Worm (Caenorhabditis elegans) whole organism, young adult: ENCODE data around the gene frpr-12.

Source experiments
- B0019.2 ChIP-seq: fragments of 200-800 bp; sonication (Bioruptor generic); conservative IDR thresholded peaks from 2 replicates; pipeline ENCODE4 v1.3.6; 2022; ENCODE audit warnings: missing genetic modification reagents, missing genetic modification characterization, missing compliant biosample characterization
- B0035.1 ChIP-seq: sonication (generic microtip); optimal IDR thresholded peaks from 2 replicates; lab custom pipeline; 2016; ENCODE audit warnings: missing genetic modification characterization, mild to moderate bottlenecking, missing compliant biosample characterization, missing genotype, missing genetic modification reagents
- B0261.1 ChIP-seq: sonication (generic microtip); optimal IDR thresholded peaks from 2 replicates; lab custom pipeline; 2016; ENCODE audit warnings: mild to moderate bottlenecking, missing genetic modification characterization, moderate library complexity, missing compliant biosample characterization
- B0336.3 ChIP-seq: fragments of 200-800 bp; sonication (Bioruptor generic); IDR thresholded peaks from 2 replicates; pipeline ENCODE4 v1.3.6; 2022; ENCODE audit warnings: missing genetic modification characterization, missing compliant biosample characterization
- C06A6.2 ChIP-seq: fragments of 200-800 bp; sonication (Bioruptor generic); conservative IDR thresholded peaks from 2 replicates; pipeline ENCODE4 v1.3.6; 2022; ENCODE audit warnings: missing genetic modification characterization, missing compliant biosample characterization
- F10E7.11 ChIP-seq: sonication (generic microtip); optimal IDR thresholded peaks from 2 replicates; lab custom pipeline; 2017; ENCODE audit warnings: mild to moderate bottlenecking, missing genetic modification characterization, moderate library complexity, missing compliant biosample characterization
- F55B11.4 ChIP-seq: sonication (generic microtip); optimal IDR thresholded peaks from 2 replicates; lab custom pipeline; 2016; ENCODE audit warnings: missing compliant biosample characterization, missing genetic modification characterization, borderline replicate concordance; ENCODE audit not compliant: insufficient read depth
- F57A8.1 ChIP-seq: fragments of 200-800 bp; sonication (Bioruptor generic); optimal IDR thresholded peaks from 2 replicates; lab custom pipeline; 2018; ENCODE audit warnings: mild to moderate bottlenecking, missing genetic modification characterization, moderate library complexity, missing compliant biosample characterization
- F57C9.4 ChIP-seq: sonication (generic microtip); optimal IDR thresholded peaks from 2 replicates; lab custom pipeline; 2017; ENCODE audit warnings: mild to moderate bottlenecking, missing genetic modification characterization, missing compliant biosample characterization
- K12H6.12 ChIP-seq: fragments of 200-800 bp; sonication (Bioruptor generic); optimal IDR thresholded peaks from 2 replicates; lab custom pipeline; 2018; ENCODE audit warnings: mild to moderate bottlenecking, missing genetic modification characterization, missing compliant biosample characterization
- T07F8.4 ChIP-seq: sonication (generic microtip); optimal IDR thresholded peaks from 2 replicates; lab custom pipeline; 2016; ENCODE audit warnings: mild to moderate bottlenecking, missing genetic modification characterization, moderate library complexity, missing compliant biosample characterization
- Y53F4B.3 ChIP-seq: fragments of 200-800 bp; sonication (Bioruptor generic); IDR thresholded peaks from 2 replicates; pipeline ENCODE4 v1.3.6; 2022; ENCODE audit warnings: missing genetic modification reagents, missing genetic modification characterization, missing compliant biosample characterization
- Y95B8A.8 ChIP-seq: fragments of 200-800 bp; sonication (Bioruptor generic); IDR thresholded peaks from 2 replicates; pipeline ENCODE4 v1.3.6; 2022; ENCODE audit warnings: missing genetic modification reagents, missing genetic modification characterization, missing compliant biosample characterization
- ZK185.1 ChIP-seq: sonication (generic microtip); optimal IDR thresholded peaks from 2 replicates; lab custom pipeline; 2016; ENCODE audit warnings: mild to moderate bottlenecking, missing genetic modification characterization, missing compliant biosample characterization; ENCODE audit not compliant: poor library complexity, severe bottlenecking
- akir-1 ChIP-seq: fragments of 200-800 bp; sonication (Bioruptor generic); optimal IDR thresholded peaks from 2 replicates; lab custom pipeline; 2018; ENCODE audit warnings: mild to moderate bottlenecking, missing genetic modification characterization, moderate library complexity, missing compliant biosample characterization
- atf-7 ChIP-seq: sonication (generic microtip); optimal IDR thresholded peaks from 2 replicates; lab custom pipeline; 2017; ENCODE audit warnings: mild to moderate bottlenecking, missing genetic modification characterization, missing compliant biosample characterization
- attf-3 ChIP-seq: fragments of 200-800 bp; sonication (Bioruptor generic); conservative IDR thresholded peaks from 2 replicates; pipeline ENCODE4 v1.3.6; 2022; ENCODE audit warnings: missing genetic modification reagents, missing genetic modification characterization, missing compliant biosample characterization
- attf-5 ChIP-seq: fragments of 200-800 bp; sonication (Bioruptor generic); optimal IDR thresholded peaks from 2 replicates; lab custom pipeline; 2018; ENCODE audit warnings: mild to moderate bottlenecking, missing genetic modification characterization, missing compliant biosample characterization
- cebp-2 ChIP-seq: fragments of 200-800 bp; sonication (Bioruptor generic); IDR thresholded peaks from 2 replicates; pipeline ENCODE4 v1.3.6; 2022; ENCODE audit warnings: missing genetic modification characterization, missing compliant biosample characterization
- ceh-100 ChIP-seq: fragments of 200-800 bp; sonication (Bioruptor generic); IDR thresholded peaks from 2 replicates; pipeline ENCODE4 v1.3.6; 2022; ENCODE audit warnings: missing genetic modification reagents, missing genetic modification characterization, missing compliant biosample characterization
- dpff-1 ChIP-seq: sonication (generic microtip); optimal IDR thresholded peaks from 2 replicates; lab custom pipeline; 2017; ENCODE audit warnings: mild to moderate bottlenecking, missing genetic modification characterization, missing compliant biosample characterization
- dpl-1 ChIP-seq: fragments of 150-350 bp; optimal IDR thresholded peaks from 2 replicates; lab custom pipeline; 2014; ENCODE audit warnings: missing biosample characterization, missing genetic modification reagents, missing genetic modification characterization
- ekl-4 ChIP-seq: fragments of 200-800 bp; sonication (Bioruptor generic); IDR thresholded peaks from 2 replicates; pipeline ENCODE4 v1.3.6; 2022; ENCODE audit warnings: missing genetic modification reagents, missing genetic modification characterization, missing compliant biosample characterization
- ets-4 ChIP-seq: fragments of 200-800 bp; sonication (Bioruptor generic); optimal IDR thresholded peaks from 2 replicates; lab custom pipeline; 2018; ENCODE audit warnings: mild to moderate bottlenecking, missing genetic modification characterization, missing compliant biosample characterization
- gei-17 ChIP-seq: fragments of 200-800 bp; sonication (Bioruptor generic); optimal IDR thresholded peaks from 2 replicates; lab custom pipeline; 2018; ENCODE audit warnings: mild to moderate bottlenecking, missing genetic modification characterization, missing compliant biosample characterization
- hrde-1 ChIP-seq: sonication (generic microtip); optimal IDR thresholded peaks from 2 replicates; lab custom pipeline; 2016; ENCODE audit warnings: missing genetic modification characterization, mild to moderate bottlenecking, missing compliant biosample characterization, moderate library complexity, missing genotype, missing genetic modification reagents, borderline replicate concordance
- hsf-1 ChIP-seq: fragments of 200-800 bp; sonication (Bioruptor generic); IDR thresholded peaks from 2 replicates; pipeline ENCODE4 v1.3.6; 2022; ENCODE audit warnings: missing genetic modification reagents, missing genetic modification characterization, missing compliant biosample characterization
- lin-35 ChIP-seq, 3 experiments: fragments of 150-350 bp in 2 of 3; sonication (generic microtip) in 1 of 3; optimal IDR thresholded peaks; 2 replicates each; lab custom pipeline; 2014 to 2018; ENCODE audit warnings: missing biosample characterization in 3 of 3, missing genetic modification characterization in 3 of 3, missing genetic modification reagents in 3 of 3
- lin-54 ChIP-seq: fragments of 200-800 bp; sonication (Bioruptor generic); optimal IDR thresholded peaks from 2 replicates; lab custom pipeline; 2018; ENCODE audit warnings: mild to moderate bottlenecking, missing genetic modification characterization, missing compliant biosample characterization
- madf-6 ChIP-seq: fragments of 200-800 bp; sonication (Bioruptor generic); IDR thresholded peaks from 2 replicates; pipeline ENCODE4 v1.3.6; 2022; ENCODE audit warnings: missing genetic modification reagents, missing genetic modification characterization, missing compliant biosample characterization
- madf-8 ChIP-seq: fragments of 200-800 bp; sonication (Bioruptor generic); conservative IDR thresholded peaks from 2 replicates; pipeline ENCODE4 v1.3.6; 2022; ENCODE audit warnings: missing genetic modification reagents, missing genetic modification characterization, missing compliant biosample characterization
- mel-28 ChIP-seq: sonication (generic microtip); optimal IDR thresholded peaks from 2 replicates; lab custom pipeline; 2016; ENCODE audit warnings: borderline replicate concordance, mild to moderate bottlenecking, missing genetic modification characterization, missing compliant biosample characterization
- nfya-1 ChIP-seq: sonication (generic microtip); optimal IDR thresholded peaks from 2 replicates; lab custom pipeline; 2017; ENCODE audit warnings: antibody characterized with exemption, missing compliant biosample characterization, missing genetic modification characterization, borderline replicate concordance; ENCODE audit not compliant: insufficient read depth
- pha-4 ChIP-seq: fragments of 150-350 bp; sonication (generic microtip); optimal IDR thresholded peaks from 2 replicates; lab custom pipeline; 2014; ENCODE audit warnings: missing biosample characterization, missing genetic modification reagents, missing genetic modification characterization
- sea-2 ChIP-seq: fragments of 200-800 bp; sonication (Bioruptor generic); IDR thresholded peaks from 2 replicates; pipeline ENCODE4 v1.3.6; 2022; ENCODE audit warnings: missing genetic modification characterization, missing compliant biosample characterization
- snpc-1.1 ChIP-seq: sonication (generic microtip); optimal IDR thresholded peaks from 2 replicates; lab custom pipeline; 2017; ENCODE audit warnings: missing genetic modification characterization, mild to moderate bottlenecking, missing compliant biosample characterization, antibody characterized with exemption, moderate library complexity, missing genotype, missing genetic modification reagents; ENCODE audit not compliant: insufficient read depth
- snpc-1.3 ChIP-seq: sonication (generic microtip); optimal IDR thresholded peaks from 2 replicates; lab custom pipeline; 2017; ENCODE audit warnings: missing genetic modification characterization, mild to moderate bottlenecking, missing compliant biosample characterization, antibody characterized with exemption, moderate library complexity, missing genotype, missing genetic modification reagents; ENCODE audit not compliant: insufficient read depth
- snpc-3.4 ChIP-seq: sonication (generic microtip); optimal IDR thresholded peaks from 2 replicates; lab custom pipeline; 2017; ENCODE audit warnings: missing genetic modification characterization, mild to moderate bottlenecking, missing compliant biosample characterization, antibody characterized with exemption, moderate library complexity, missing genotype, missing genetic modification reagents
- sptf-2 ChIP-seq: fragments of 200-800 bp; sonication (Bioruptor generic); optimal IDR thresholded peaks from 2 replicates; lab custom pipeline; 2018; ENCODE audit warnings: mild to moderate bottlenecking, missing genetic modification characterization, missing compliant biosample characterization
- tbp1 ChIP-seq: fragments of 200-800 bp; sonication (Bioruptor generic); optimal IDR thresholded peaks from 2 replicates; lab custom pipeline; 2018; ENCODE audit warnings: mild to moderate bottlenecking, missing genetic modification characterization, missing compliant biosample characterization
- tbx-9 ChIP-seq: sonication (generic microtip); optimal IDR thresholded peaks from 2 replicates; lab custom pipeline; 2016; ENCODE audit warnings: borderline replicate concordance, missing genetic modification characterization, inconsistent platforms, missing compliant biosample characterization
- tlf-1 ChIP-seq: fragments of 200-800 bp; sonication (Bioruptor generic); optimal IDR thresholded peaks from 2 replicates; lab custom pipeline; 2018; ENCODE audit warnings: mild to moderate bottlenecking, missing genetic modification characterization, missing compliant biosample characterization
- unc-62 ChIP-seq: fragments of 150-350 bp; optimal IDR thresholded peaks from 2 replicates; lab custom pipeline; 2014; ENCODE audit warnings: missing biosample characterization, missing genetic modification reagents, missing genetic modification characterization
- xnd-1 ChIP-seq: sonication (generic microtip); optimal IDR thresholded peaks from 2 replicates; lab custom pipeline; 2016; ENCODE audit warnings: missing genotype, missing genetic modification reagents, missing genetic modification characterization, missing compliant biosample characterization
- ztf-18 ChIP-seq: sonication (generic microtip); optimal IDR thresholded peaks from 2 replicates; lab custom pipeline; 2016; ENCODE audit warnings: missing genotype, mild to moderate bottlenecking, missing genetic modification characterization, missing compliant biosample characterization
- ztf-25 ChIP-seq: fragments of 200-800 bp; sonication (Bioruptor generic); IDR thresholded peaks from 2 replicates; pipeline ENCODE4 v1.3.6; 2022; ENCODE audit warnings: missing genetic modification reagents, missing genetic modification characterization, missing compliant biosample characterization
- ztf-26 ChIP-seq: sonication (generic microtip); optimal IDR thresholded peaks from 2 replicates; lab custom pipeline; 2017; ENCODE audit warnings: missing genetic modification characterization, missing compliant biosample characterization

The frpr-12 gene

DNA sequence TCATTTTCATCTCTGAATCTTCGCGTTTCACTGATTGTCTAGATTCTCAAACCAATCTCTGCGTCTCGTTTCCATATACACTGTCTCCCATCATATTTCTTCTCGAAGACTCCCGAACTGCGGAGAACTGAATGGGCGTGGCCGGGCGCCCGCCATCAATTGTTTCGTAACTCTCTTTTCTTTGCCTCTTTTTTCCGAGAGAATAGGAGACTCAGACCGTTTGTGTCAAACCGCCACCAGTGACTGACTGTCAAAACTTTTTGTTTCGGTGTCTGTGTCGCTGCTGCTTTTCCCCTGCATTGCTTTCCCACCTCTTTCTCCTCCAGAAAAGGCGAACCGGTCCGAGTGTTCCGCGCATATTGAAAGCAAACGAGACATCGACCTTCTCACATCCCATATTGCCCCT lies 33.4 kb downstream of the frpr-12 start, which contains the start of gene unc-23 (continued):
- TF ChIP-seq nfya-1 (tag; lab: Kevin White, UChicago) = no peak
- TF ChIP-seq gei-17 (GFP tag; lab: Kevin White, UChicago) = peak; percentile 81
- peak; percentile 45 for TF ChIP-seq pha-4
- peak; percentile 82 for TF ChIP-seq tlf-1 (GFP tag; lab: Kevin White, UChicago)
- no peak for TF ChIP-seq cebp-2 (GFP tag; lab: Robert Waterston, UW)
- TF ChIP-seq sea-2 = no peak
- peak; percentile 98 for TF ChIP-seq hsf-1 (GFP tag; lab: Robert Waterston, UW)
- no peak for TF ChIP-seq sptf-2 (GFP tag; lab: Kevin White, UChicago)
- peak; percentile 87 for TF ChIP-seq unc-62 (GFP tag; lab: Kevin White, UChicago)
- no peak for TF ChIP-seq mel-28 (tag; lab: Kevin White, UChicago)
- no peak for TF ChIP-seq hrde-1 (tag; lab: Kevin White, UChicago)
- TF ChIP-seq tbx-9 (tag; lab: Kevin White, UChicago) = no peak
- TF ChIP-seq lin-35 (GFP tag; optimal IDR thresholded peaks at IDR 0.05; lab: Kevin White, UChicago) = peak in 1 of 3 experiments; percentile 29
- no peak for TF ChIP-seq dpl-1 (GFP tag; lab: Kevin White, UChicago)
- TF ChIP-seq madf-6 (GFP tag; lab: Robert Waterston, UW) = no peak
- TF ChIP-seq xnd-1 (tag; lab: Kevin White, UChicago) = no peak
- no peak for TF ChIP-seq ceh-100
- no peak for TF ChIP-seq ztf-18
- peak; percentile 71 for TF ChIP-seq ZK185.1 (tag; lab: Kevin White, UChicago)
- no peak for TF ChIP-seq F55B11.4 (tag; lab: Kevin White, UChicago)
- TF ChIP-seq madf-8 (GFP tag; lab: Robert Waterston, UW) = no peak
- no peak for TF ChIP-seq F57C9.4 (tag; lab: Kevin White, UChicago)
- peak; percentile 65 for TF ChIP-seq tbp1
- peak; percentile 87 for TF ChIP-seq atf-7 (tag; lab: Kevin White, UChicago)
- TF ChIP-seq ets-4 (GFP tag; lab: Kevin White, UChicago) = peak; percentile 69
- TF ChIP-seq snpc-1.3 (tag; lab: Kevin White, UChicago) = peak; percentile 2
- no peak for TF ChIP-seq Y53F4B.3 (GFP tag; lab: Robert Waterston, UW)
- no peak for TF ChIP-seq B0035.1 (tag; lab: Kevin White, UChicago)
- no peak for TF ChIP-seq snpc-3.4 (tag; lab: Kevin White, UChicago)
- TF ChIP-seq snpc-1.1 (tag; lab: Kevin White, UChicago) = no peak
- TF ChIP-seq attf-3 (GFP tag; lab: Robert Waterston, UW) = no peak
- no peak for TF ChIP-seq T07F8.4
- TF ChIP-seq F57A8.1 = no peak
- no peak for TF ChIP-seq B0019.2 (GFP tag; lab: Robert Waterston, UW)
- no peak for TF ChIP-seq dpff-1 (tag; lab: Kevin White, UChicago)
- peak; percentile 56 for TF ChIP-seq K12H6.12
- TF ChIP-seq akir-1 (GFP tag; lab: Kevin White, UChicago) = no peak
- peak; percentile 81 for TF ChIP-seq attf-5 (GFP tag; lab: Kevin White, UChicago)
- peak; percentile 73; the same call in 1 of the 2 replicates for TF ChIP-seq B0336.3 (GFP tag; lab: Robert Waterston, UW)
- TF ChIP-seq Y95B8A.8 (GFP tag; lab: Robert Waterston, UW) = 0 out of 2 replicates have a peak, but pooled peaks have one; percentile 43
- TF ChIP-seq lin-54 = peak; percentile 54
- no peak for TF ChIP-seq ztf-25
- peak; percentile 66 for TF ChIP-seq C06A6.2 (GFP tag; lab: Robert Waterston, UW)
- TF ChIP-seq B0261.1 (tag; lab: Kevin White, UChicago) = no peak
- TF ChIP-seq F10E7.11 (tag; lab: Kevin White, UChicago) = no peak
- peak; percentile 90 for TF ChIP-seq ztf-26 (tag; lab: Kevin White, UChicago)
- peak; percentile 81 for TF ChIP-seq ekl-4 (GFP tag; lab: Robert Waterston, UW)
